Fruit fly (Drosophila melanogaster): ENCODE measurements around the gene CG11786.

CG11786 gene

dm6 chr3R:25066856-25067255, 20.7 kb downstream of the CG11786 start:
- TF ChIP-seq CG17801 (GFP tag; optimal IDR thresholded peaks at IDR 0.05; ENCODE audit: partially characterized antibody): no peak

DNA sequence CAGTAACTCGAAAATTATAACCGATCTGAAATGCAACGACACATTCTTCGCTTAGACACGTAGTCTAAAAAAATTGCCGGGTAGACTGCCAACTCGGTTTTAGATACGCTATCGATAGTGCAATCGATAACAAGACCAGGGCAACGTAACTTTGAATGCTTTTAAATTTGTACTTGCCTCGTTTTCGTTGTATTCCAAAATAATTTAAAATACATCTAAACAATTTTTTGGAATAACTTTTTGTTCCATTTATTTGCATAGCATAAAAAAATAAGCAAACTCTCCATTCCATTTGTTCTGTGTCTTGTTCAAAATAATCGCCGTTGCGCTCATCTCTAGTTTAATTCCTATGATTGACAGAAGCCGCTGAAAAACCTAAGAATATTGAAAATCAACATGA, 23.4 kb downstream of the CG11786 start, which contains the start of the genes Stt3B and CG11839:
Gene Stt3B (minus strand): TSS at position 69 of the 400 bp plus-strand sequence.
Gene CG11839 (plus strand): TSS at position 359 of the 400 bp plus-strand sequence.
- TF ChIP-seq CG17801 (GFP tag; optimal IDR thresholded peaks at IDR 0.05; ENCODE audit: partially characterized antibody): peak; percentile 77

- no peak for TF ChIP-seq CG17801 (GFP tag; optimal IDR thresholded peaks at IDR 0.05; ENCODE audit: partially characterized antibody)
Measured at dm6 chr3R:25070871-25071270, 24.7 kb downstream of the CG11786 start, which contains the start of gene CG11836. Gene CG11836, plus strand, starts transcription at chr3R:25071126.

dm6 chr3R:25074558-25074964, 28.4 kb downstream of the CG11786 start, which contains the start of the genes shams and CG11920:
Gene shams, minus strand, starts transcription at chr3R:25074607.
Gene CG11920, plus strand, starts transcription at chr3R:25074877.
- TF ChIP-seq CG17801 (GFP tag; optimal IDR thresholded peaks at IDR 0.05; ENCODE audit: partially characterized antibody): peak; percentile 23

DNA sequence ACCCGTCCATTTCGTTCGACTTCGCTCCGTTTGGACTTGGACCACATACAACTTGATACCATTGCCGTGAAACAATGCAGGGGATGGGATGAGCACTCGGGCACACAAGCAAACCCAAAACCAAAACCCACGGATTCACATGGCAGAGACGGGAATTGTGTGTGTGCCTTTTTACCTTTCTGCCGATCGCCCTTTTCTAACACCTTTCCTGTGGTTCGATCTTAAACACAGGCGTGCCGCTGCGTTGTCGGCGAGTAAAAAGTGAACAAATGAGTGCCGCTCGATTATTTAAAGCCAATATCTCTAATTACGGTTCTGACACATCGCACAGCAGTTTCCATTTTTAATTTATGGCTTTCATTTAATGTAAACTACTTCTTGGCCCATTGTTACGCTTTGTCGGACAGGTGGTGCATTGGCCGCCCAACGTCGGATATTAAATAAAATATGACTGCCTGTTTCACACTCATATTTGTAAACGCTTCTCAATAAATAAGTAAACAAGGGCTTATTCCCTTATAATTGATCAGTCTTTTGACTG, 31.2 kb downstream of the CG11786 start:
- no peak for TF ChIP-seq CG17801 (GFP tag; optimal IDR thresholded peaks at IDR 0.05; ENCODE audit: partially characterized antibody)

DNA sequence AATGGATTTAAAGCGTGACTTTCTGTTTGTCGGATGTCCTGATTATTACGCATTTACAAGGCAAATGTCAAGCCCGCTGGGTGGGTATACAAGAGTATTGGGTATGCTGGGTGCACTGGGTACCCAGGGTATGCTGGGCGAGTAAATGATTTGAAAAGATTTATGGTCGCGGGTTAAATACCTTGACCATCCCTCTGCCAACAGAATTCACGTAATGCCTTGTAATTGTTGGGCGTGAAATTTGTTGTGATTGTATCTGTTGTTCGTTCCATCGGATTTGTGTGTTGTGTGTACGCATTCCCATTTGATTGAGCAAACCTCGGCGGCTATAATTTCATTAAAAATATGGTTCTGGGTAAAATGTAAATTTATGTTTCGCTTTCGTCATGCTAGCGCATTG, 32.5 kb downstream of the CG11786 start:
- no peak for TF ChIP-seq CG17801 (GFP tag; optimal IDR thresholded peaks at IDR 0.05; ENCODE audit: partially characterized antibody)

DNA sequence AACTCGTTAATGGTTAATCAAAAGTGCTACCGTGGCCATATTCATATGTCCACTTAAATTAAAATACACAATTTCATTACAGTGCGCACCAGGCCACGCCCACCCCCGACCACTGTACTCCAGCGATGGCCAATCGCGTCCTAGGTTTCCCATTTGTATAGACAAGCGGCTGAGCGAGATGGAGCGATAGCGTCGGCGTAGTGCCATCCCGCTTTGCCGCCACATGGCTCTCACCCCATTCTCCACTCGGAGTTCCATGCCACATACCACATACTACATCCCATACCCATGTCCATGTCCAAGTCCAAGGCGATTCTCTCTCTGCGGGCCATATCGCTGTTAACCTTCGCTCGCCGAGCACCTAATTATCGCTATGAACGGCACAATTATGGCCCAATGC, 34.3 kb downstream of the CG11786 start:
- no peak for TF ChIP-seq CG17801 (GFP tag; optimal IDR thresholded peaks at IDR 0.05; ENCODE audit: partially characterized antibody)

dm6 chr3R:25082348-25082747, 36.2 kb downstream of the CG11786 start, which contains the start of gene fd96Ca:
Gene fd96Ca, plus strand, starts transcription at chr3R:25082684.
- TF ChIP-seq CG17801 (GFP tag; optimal IDR thresholded peaks at IDR 0.05; ENCODE audit: partially characterized antibody): no peak

DNA sequence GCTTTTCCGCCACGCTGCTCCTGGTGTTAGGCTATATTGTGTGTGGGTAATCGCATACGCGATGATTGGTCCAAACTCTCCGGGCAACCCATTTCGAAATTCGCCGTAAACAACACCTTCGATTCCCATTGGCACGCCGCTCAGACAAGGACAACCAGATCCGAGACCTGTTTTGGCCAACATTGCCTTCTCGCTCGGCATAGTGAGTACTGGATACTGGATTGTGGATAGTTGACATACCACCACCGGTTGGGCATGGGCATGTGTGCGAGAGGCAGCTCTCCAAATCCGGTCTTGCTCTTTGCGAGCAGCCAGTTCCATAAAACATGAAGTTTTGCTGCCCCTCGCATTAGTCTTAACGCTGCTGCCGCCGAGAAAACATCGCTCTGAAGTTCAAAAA, 48.5 kb downstream of the CG11786 start, which contains the start of gene fd96Cb:
Gene fd96Cb (plus strand): TSS at position 374 of the 400 bp plus-strand sequence.
- TF ChIP-seq CG17801 (GFP tag; optimal IDR thresholded peaks at IDR 0.05; ENCODE audit: partially characterized antibody): no peak
